Fruit fly (Drosophila melanogaster) whole organism, prepupa: ENCODE measurements around the gene CG5214.

Experiments
- Blimp-1 ChIP-seq: fragments of 200-800 bp; sonication (Bioruptor generic); optimal IDR thresholded peaks from 3 replicates; lab custom pipeline; 2017; ENCODE audit warnings: missing biosample characterization, missing genetic modification characterization, mild to moderate bottlenecking, moderate library complexity, missing genetic modification reagents
- CG10631 ChIP-seq: fragments of 200-800 bp; sonication (Bioruptor generic); optimal IDR thresholded peaks from 2 replicates; lab custom pipeline; 2016; ENCODE audit warnings: missing biosample characterization, missing genetic modification characterization
- CG10669 ChIP-seq: fragments of 200-800 bp; sonication (Bioruptor generic); optimal IDR thresholded peaks from 3 replicates; lab custom pipeline; 2018; ENCODE audit warnings: missing biosample characterization, mild to moderate bottlenecking, missing genetic modification characterization, moderate library complexity
- CG11294 ChIP-seq: fragments of 200-800 bp; sonication (Bioruptor generic); IDR thresholded peaks from 2 replicates; pipeline ENCODE4 v1.3.6; 2022; ENCODE audit warnings: missing biosample characterization, missing genetic modification characterization
- CG11902 ChIP-seq: fragments of 200-800 bp; sonication (Bioruptor generic); optimal IDR thresholded peaks from 3 replicates; lab custom pipeline; 2016; ENCODE audit warnings: missing biosample characterization, missing genetic modification characterization
- CG15336 ChIP-seq: fragments of 200-800 bp; sonication (Bioruptor generic); IDR thresholded peaks from 2 replicates; pipeline ENCODE4 v1.3.6; 2022; ENCODE audit warnings: missing biosample characterization, missing genetic modification characterization
- CG1621 ChIP-seq: fragments of 200-800 bp; sonication (Bioruptor generic); optimal IDR thresholded peaks from 3 replicates; lab custom pipeline; 2018; ENCODE audit warnings: missing biosample characterization, mild to moderate bottlenecking, missing genetic modification characterization
- CG3032 ChIP-seq: fragments of 200-800 bp; optimal IDR thresholded peaks from 2 replicates; lab custom pipeline; 2019; ENCODE audit warnings: missing biosample characterization, mild to moderate bottlenecking, missing genetic modification characterization, moderate library complexity
- CG32006 ChIP-seq: fragments of 200-800 bp; sonication (Bioruptor generic); optimal IDR thresholded peaks from 3 replicates; lab custom pipeline; 2017; ENCODE audit warnings: missing biosample characterization, mild to moderate bottlenecking, missing genetic modification characterization
- CG34406 ChIP-seq: fragments of 200-800 bp; sonication (Bioruptor generic); optimal IDR thresholded peaks from 3 replicates; lab custom pipeline; 2016; ENCODE audit warnings: missing biosample characterization, missing genetic modification characterization
- CG3919 ChIP-seq: fragments of 200-800 bp; sonication (Bioruptor generic); optimal IDR thresholded peaks from 3 replicates; lab custom pipeline; 2016; ENCODE audit warnings: missing biosample characterization, missing genetic modification characterization
- CG4318 ChIP-seq: fragments of 200-800 bp; sonication (Bioruptor generic); optimal IDR thresholded peaks from 3 replicates; lab custom pipeline; 2017; ENCODE audit warnings: missing biosample characterization, mild to moderate bottlenecking, missing genetic modification characterization
- CG6163 ChIP-seq: fragments of 200-800 bp; sonication (Bioruptor generic); IDR thresholded peaks from 3 replicates; pipeline ENCODE4 v1.3.6; 2022; ENCODE audit warnings: missing biosample characterization, missing genetic modification characterization
- CG6276 ChIP-seq: fragments of 200-800 bp; sonication (Bioruptor generic); optimal IDR thresholded peaks from 2 replicates; lab custom pipeline; 2017; ENCODE audit warnings: missing biosample characterization, mild to moderate bottlenecking, missing genetic modification characterization
- CG6792 ChIP-seq: fragments of 200-800 bp; sonication (Bioruptor generic); optimal IDR thresholded peaks from 3 replicates; lab custom pipeline; 2016; ENCODE audit warnings: missing biosample characterization, missing genetic modification characterization
- CG6808 ChIP-seq: fragments of 200-800 bp; sonication (Bioruptor generic); optimal IDR thresholded peaks from 3 replicates; lab custom pipeline; 2017; ENCODE audit warnings: missing biosample characterization, missing genetic modification characterization, mild to moderate bottlenecking, moderate library complexity, missing genetic modification reagents
- CG6854 ChIP-seq: fragments of 200-800 bp; sonication (Bioruptor generic); optimal IDR thresholded peaks from 2 replicates; lab custom pipeline; 2017; ENCODE audit warnings: missing biosample characterization, mild to moderate bottlenecking, missing genetic modification characterization
- CG7368 ChIP-seq: fragments of 200-800 bp; sonication (Bioruptor generic); optimal IDR thresholded peaks from 3 replicates; lab custom pipeline; 2016; ENCODE audit warnings: missing biosample characterization, missing genetic modification characterization
- CG8119 ChIP-seq: fragments of 200-800 bp; sonication (Bioruptor generic); IDR thresholded peaks from 3 replicates; pipeline ENCODE4 v1.3.6; 2022; ENCODE audit warnings: missing biosample characterization, missing genetic modification characterization
- CG8319 ChIP-seq: fragments of 200-800 bp; sonication (Bioruptor generic); optimal IDR thresholded peaks from 3 replicates; lab custom pipeline; 2016; ENCODE audit warnings: missing biosample characterization, missing genetic modification characterization
- CG8632 ChIP-seq: fragments of 200-800 bp; sonication (Bioruptor generic); optimal IDR thresholded peaks from 3 replicates; lab custom pipeline; 2016; ENCODE audit warnings: missing biosample characterization, missing genetic modification characterization
- CG9139 ChIP-seq: fragments of 200-800 bp; sonication (Bioruptor generic); optimal IDR thresholded peaks from 3 replicates; lab custom pipeline; 2017; ENCODE audit warnings: missing biosample characterization, mild to moderate bottlenecking, missing genetic modification characterization
- Eip75B ChIP-seq: fragments of 200-800 bp; sonication (Bioruptor generic); optimal IDR thresholded peaks from 3 replicates; lab custom pipeline; 2016; ENCODE audit warnings: missing biosample characterization, missing genetic modification characterization
- Eip78C ChIP-seq: fragments of 200-800 bp; sonication (Bioruptor generic); peaks from one replicate; lab custom pipeline; 2016; ENCODE audit warnings: missing biosample characterization, missing genetic modification characterization
- Eip93F ChIP-seq: fragments of 200-800 bp; sonication (Bioruptor generic); optimal IDR thresholded peaks from 2 replicates; lab custom pipeline; 2016; ENCODE audit warnings: missing biosample characterization, mild to moderate bottlenecking, missing genetic modification characterization
- Ets96B ChIP-seq: fragments of 200-800 bp; optimal IDR thresholded peaks from 2 replicates; lab custom pipeline; 2019; ENCODE audit warnings: missing biosample characterization, mild to moderate bottlenecking, missing genetic modification characterization, moderate library complexity
- Hr38 ChIP-seq: sonication (Bioruptor generic); optimal IDR thresholded peaks from 2 replicates; lab custom pipeline; 2016; ENCODE audit warnings: missing biosample characterization, missing genetic modification characterization
- Hr39 ChIP-seq: fragments of 200-800 bp; sonication (Bioruptor generic); optimal IDR thresholded peaks from 2 replicates; lab custom pipeline; 2016; ENCODE audit warnings: missing biosample characterization, missing genetic modification characterization
- Hr4 ChIP-seq: fragments of 200-800 bp; sonication (Bioruptor generic); optimal IDR thresholded peaks from 3 replicates; lab custom pipeline; 2016; ENCODE audit warnings: missing biosample characterization, missing genetic modification characterization
- Lpt ChIP-seq: fragments of 200-800 bp; sonication (Bioruptor generic); optimal IDR thresholded peaks from 3 replicates; lab custom pipeline; 2016; ENCODE audit warnings: missing biosample characterization, missing genetic modification characterization
- Met ChIP-seq: fragments of 200-800 bp; sonication (Bioruptor generic); optimal IDR thresholded peaks from 3 replicates; lab custom pipeline; 2016; ENCODE audit warnings: missing biosample characterization, missing genetic modification characterization
- Smox ChIP-seq: fragments of 200-800 bp; sonication (Bioruptor generic); optimal IDR thresholded peaks from 3 replicates; lab custom pipeline; 2016; ENCODE audit warnings: missing biosample characterization, missing genetic modification characterization
- Sox102F ChIP-seq: fragments of 200-800 bp; sonication (Bioruptor generic); optimal IDR thresholded peaks from 2 replicates; lab custom pipeline; 2016; ENCODE audit warnings: missing biosample characterization, mild to moderate bottlenecking, missing genetic modification characterization
- acj6 ChIP-seq: fragments of 200-800 bp; sonication (Bioruptor generic); optimal IDR thresholded peaks from 3 replicates; lab custom pipeline; 2016; ENCODE audit warnings: missing biosample characterization, missing genetic modification characterization
- cyc ChIP-seq: fragments of 200-800 bp; sonication (Bioruptor generic); optimal IDR thresholded peaks from 3 replicates; lab custom pipeline; 2016; ENCODE audit warnings: missing biosample characterization, missing genetic modification characterization
- dsx ChIP-seq: fragments of 200-800 bp; optimal IDR thresholded peaks from 3 replicates; lab custom pipeline; 2019; ENCODE audit warnings: missing biosample characterization, mild to moderate bottlenecking, missing genetic modification characterization, moderate library complexity; ENCODE audit not compliant: poor library complexity, severe bottlenecking
- eg ChIP-seq: fragments of 200-800 bp; sonication (Bioruptor generic); IDR thresholded peaks from 3 replicates; pipeline ENCODE4 v1.3.6; 2022; ENCODE audit warnings: missing biosample characterization, missing genetic modification characterization
- esn ChIP-seq: fragments of 200-800 bp; sonication (Bioruptor generic); optimal IDR thresholded peaks from 2 replicates; lab custom pipeline; 2016; ENCODE audit warnings: missing biosample characterization, mild to moderate bottlenecking, missing genetic modification characterization, moderate library complexity
- fd59A ChIP-seq: fragments of 200-800 bp; sonication (Bioruptor generic); optimal IDR thresholded peaks from 2 replicates; lab custom pipeline; 2017; ENCODE audit warnings: missing biosample characterization, mild to moderate bottlenecking, missing genetic modification characterization, missing genetic modification reagents
- fd85E ChIP-seq: fragments of 200-800 bp; sonication (Bioruptor generic); optimal IDR thresholded peaks from 3 replicates; lab custom pipeline; 2016; ENCODE audit warnings: missing biosample characterization, missing genetic modification characterization
- fkh ChIP-seq: fragments of 200-800 bp; sonication (Bioruptor generic); optimal IDR thresholded peaks from 3 replicates; lab custom pipeline; 2017; ENCODE audit warnings: missing biosample characterization, mild to moderate bottlenecking, missing genetic modification characterization, moderate library complexity
- net ChIP-seq: fragments of 200-800 bp; sonication (Bioruptor generic); optimal IDR thresholded peaks from 3 replicates; lab custom pipeline; 2016; ENCODE audit warnings: missing biosample characterization, missing genetic modification characterization
- pdm3 ChIP-seq: fragments of 200-800 bp; sonication (Bioruptor generic); optimal IDR thresholded peaks from 3 replicates; lab custom pipeline; 2016; ENCODE audit warnings: missing biosample characterization, missing genetic modification characterization

CG5214 gene

dm6 chr3R:11226496-11226895 is 17.6 kb upstream of the CG5214 start, which contains the start of gene CG17726 (continued):
- TF ChIP-seq acj6 (GFP tag; lab: Kevin White, UChicago), result peak; percentile 97
- TF ChIP-seq CG10631 (GFP tag; lab: Kevin White, UChicago), result no peak
- peak; percentile 89 for TF ChIP-seq CG6808 (GFP tag; lab: Kevin White, UChicago)
- peak; percentile 94 for TF ChIP-seq CG32006 (GFP tag; lab: Kevin White, UChicago)
- no peak for TF ChIP-seq CG8319 (GFP tag; lab: Kevin White, UChicago)
- TF ChIP-seq CG6854 (GFP tag; lab: Kevin White, UChicago), result peak; percentile 89
- peak; percentile 97 for TF ChIP-seq Smox (GFP tag; lab: Kevin White, UChicago)
- peak; percentile 99 for TF ChIP-seq CG34406 (GFP tag; lab: Kevin White, UChicago)
- peak; percentile 95 for TF ChIP-seq cyc (GFP tag; lab: Kevin White, UChicago)
- peak; percentile 92 for TF ChIP-seq Sox102F (GFP tag; lab: Kevin White, UChicago)
- peak; percentile 99 for TF ChIP-seq CG6163
- peak; percentile 98 for TF ChIP-seq esn
- TF ChIP-seq fd59A (GFP tag; lab: Kevin White, UChicago), result peak; percentile 90
- TF ChIP-seq CG3032 (tag; lab: Kevin White, UChicago), result peak; percentile 98
- TF ChIP-seq pdm3 (GFP tag; lab: Kevin White, UChicago), result peak; percentile 97
- peak; percentile 94 for TF ChIP-seq CG7368 (GFP tag; lab: Kevin White, UChicago)
- TF ChIP-seq CG10669 (GFP tag; lab: Kevin White, UChicago), result peak; percentile 94
- TF ChIP-seq Hr39, result peak; percentile 95
- peak; percentile 99 for TF ChIP-seq Eip78C (GFP tag; lab: Kevin White, UChicago)
- TF ChIP-seq Ets96B (tag; lab: Kevin White, UChicago), result peak; percentile 97
- TF ChIP-seq CG15336 (GFP tag; lab: Robert Waterston, UW), result peak; percentile 99
- TF ChIP-seq CG1621 (tag; lab: Kevin White, UChicago), result peak; percentile 93
- TF ChIP-seq Eip75B (GFP tag; lab: Kevin White, UChicago), result peak; percentile 96
- peak; percentile 94 for TF ChIP-seq CG9139 (GFP tag; lab: Kevin White, UChicago)
- peak; percentile 97 for TF ChIP-seq CG8632 (GFP tag; lab: Kevin White, UChicago)
- peak; percentile 97 for TF ChIP-seq CG3919 (GFP tag; lab: Kevin White, UChicago)
- TF ChIP-seq Eip93F (GFP tag; lab: Kevin White, UChicago), result peak; percentile 76
- TF ChIP-seq fkh (GFP tag; lab: Kevin White, UChicago), result no peak
- peak; percentile 96 for TF ChIP-seq dsx (GFP tag; lab: Kevin White, UChicago)
- no peak for TF ChIP-seq Hr38
- peak; percentile 96 for TF ChIP-seq net (GFP tag; lab: Kevin White, UChicago)
- TF ChIP-seq CG6276 (GFP tag; lab: Kevin White, UChicago), result no peak

DNA sequence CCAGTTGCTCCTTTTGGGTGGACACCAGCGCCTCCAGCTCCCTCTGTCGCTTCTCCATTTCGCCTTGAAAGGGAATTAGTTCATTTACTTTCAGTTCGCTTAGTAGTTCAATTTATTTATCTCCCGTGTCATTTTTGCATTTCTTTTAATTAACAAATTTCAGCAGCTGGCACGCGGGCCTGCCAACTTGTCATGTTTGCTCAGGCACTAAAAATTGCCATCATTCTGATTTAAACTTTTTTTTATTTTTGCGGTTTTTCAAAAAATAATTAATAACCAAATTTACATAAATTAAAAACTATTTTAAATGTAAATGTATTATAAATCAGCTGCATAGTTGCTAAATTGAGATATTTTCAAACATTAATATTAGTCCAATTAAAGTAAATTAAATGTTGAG is 13.7 kb upstream of the CG5214 start, which contains the start of gene GCC88:
Gene GCC88 (minus strand): TSS at position 209 of the 400 bp plus-strand sequence.
- TF ChIP-seq Hr39 (no peak), Smox (GFP tag; lab: Kevin White, UChicago) (no peak), CG10631 (GFP tag; lab: Kevin White, UChicago) (no peak), CG8119 (GFP tag; lab: Robert Waterston, UW) (no peak), CG8632 (GFP tag; lab: Kevin White, UChicago) (no peak)

- TF ChIP-seq CG4318 (GFP tag; lab: Kevin White, UChicago), result no peak
- TF ChIP-seq eg, result no peak
- no peak for TF ChIP-seq Ets96B (tag; lab: Kevin White, UChicago)
- TF ChIP-seq Eip75B (GFP tag; lab: Kevin White, UChicago), result no peak
- TF ChIP-seq Smox (GFP tag; lab: Kevin White, UChicago), result no peak
- no peak for TF ChIP-seq fd85E (GFP tag; lab: Kevin White, UChicago)
- TF ChIP-seq CG11902 (GFP tag; lab: Kevin White, UChicago), result no peak
- TF ChIP-seq Hr39, result no peak
- no peak for TF ChIP-seq Lpt (GFP tag; lab: Kevin White, UChicago)
- TF ChIP-seq CG6792 (GFP tag; lab: Kevin White, UChicago), result no peak
- no peak for TF ChIP-seq Blimp-1 (GFP tag; lab: Kevin White, UChicago)
- TF ChIP-seq Hr4, result no peak
- no peak for TF ChIP-seq CG6163
- no peak for TF ChIP-seq Met
- no peak for TF ChIP-seq Eip78C (GFP tag; lab: Kevin White, UChicago)
- no peak for TF ChIP-seq dsx (GFP tag; lab: Kevin White, UChicago)
- no peak for TF ChIP-seq CG3919 (GFP tag; lab: Kevin White, UChicago)
- no peak for TF ChIP-seq CG11294 (GFP tag; lab: Robert Waterston, UW)
- no peak for TF ChIP-seq CG8319 (GFP tag; lab: Kevin White, UChicago)
- no peak for TF ChIP-seq net (GFP tag; lab: Kevin White, UChicago)
Observed at dm6 chr3R:11231037-11231436, 13.1 kb upstream of the CG5214 start.
